Fruit fly (Drosophila melanogaster) whole organism, embryonic: ENCODE data around the gene Trxr1.

Source experiments
- Ada2b ChIP-seq: fragments of 200-800 bp; sonication (Bioruptor generic); IDR thresholded peaks from 2 replicates; pipeline ENCODE4 v1.3.6; 2022; ENCODE audit warnings: missing biosample characterization, missing genetic modification characterization
- Antp ChIP-seq: fragments of 200-800 bp; sonication (Bioruptor generic); optimal IDR thresholded peaks from 3 replicates; lab custom pipeline; 2016; ENCODE audit warnings: missing biosample characterization, missing genetic modification characterization
- BEAF-32 ChIP-seq: fragments of 200-800 bp; sonication (Bioruptor generic); optimal IDR thresholded peaks from 3 replicates; lab custom pipeline; 2017; ENCODE audit warnings: missing biosample characterization, missing genetic modification characterization, mild to moderate bottlenecking, moderate library complexity, missing genetic modification reagents
- BtbVII ChIP-seq: fragments of 200-800 bp; sonication (Bioruptor generic); optimal IDR thresholded peaks from 3 replicates; lab custom pipeline; 2017; ENCODE audit warnings: missing biosample characterization, mild to moderate bottlenecking, missing genetic modification characterization
- CG13296 ChIP-seq: fragments of 200-800 bp; sonication (Bioruptor generic); optimal IDR thresholded peaks from 3 replicates; lab custom pipeline; 2018; ENCODE audit warnings: missing biosample characterization, mild to moderate bottlenecking, missing genetic modification characterization
- CG13424 ChIP-seq: fragments of 200-800 bp; sonication (Bioruptor generic); optimal IDR thresholded peaks from 2 replicates; lab custom pipeline; 2019; ENCODE audit warnings: missing biosample characterization, mild to moderate bottlenecking, missing genetic modification characterization, moderate library complexity
- CG15269 ChIP-seq: fragments of 200-800 bp; sonication (Bioruptor generic); optimal IDR thresholded peaks from 2 replicates; lab custom pipeline; 2018; ENCODE audit warnings: missing biosample characterization, mild to moderate bottlenecking, missing genetic modification characterization, moderate library complexity
- CG15514 ChIP-seq: fragments of 200-800 bp; sonication (Bioruptor generic); optimal IDR thresholded peaks from 3 replicates; lab custom pipeline; 2017; ENCODE audit warnings: missing biosample characterization, missing genetic modification characterization, mild to moderate bottlenecking, moderate library complexity, missing genetic modification reagents
- CG17328 ChIP-seq: fragments of 200-800 bp; sonication (Bioruptor generic); IDR thresholded peaks from 2 replicates; pipeline ENCODE4 v1.3.6; 2022; ENCODE audit warnings: missing biosample characterization, missing genetic modification characterization
- CG17359 ChIP-seq: fragments of 200-800 bp; sonication (Bioruptor generic); optimal IDR thresholded peaks from 3 replicates; lab custom pipeline; 2018; ENCODE audit warnings: missing biosample characterization, mild to moderate bottlenecking, missing genetic modification characterization, moderate library complexity
- CG17361 ChIP-seq: fragments of 200-800 bp; sonication (Bioruptor generic); IDR thresholded peaks from 3 replicates; pipeline ENCODE4 v1.3.6; 2022; ENCODE audit warnings: missing biosample characterization, missing genetic modification characterization
- CG17385 ChIP-seq: fragments of 200-800 bp; sonication (Bioruptor generic); optimal IDR thresholded peaks from 3 replicates; lab custom pipeline; 2018; ENCODE audit warnings: missing biosample characterization, mild to moderate bottlenecking, missing genetic modification characterization
- CG2712 ChIP-seq: fragments of 200-800 bp; optimal IDR thresholded peaks from 3 replicates; lab custom pipeline; 2019; ENCODE audit warnings: missing biosample characterization, mild to moderate bottlenecking, missing genetic modification characterization, moderate library complexity
- CG30020 ChIP-seq: fragments of 200-800 bp; optimal IDR thresholded peaks from 2 replicates; lab custom pipeline; 2019; ENCODE audit warnings: missing biosample characterization, mild to moderate bottlenecking, missing genetic modification characterization, moderate library complexity
- CG31365 ChIP-seq: fragments of 200-800 bp; sonication (Bioruptor generic); optimal IDR thresholded peaks from 2 replicates; lab custom pipeline; 2018; ENCODE audit warnings: missing biosample characterization, mild to moderate bottlenecking, missing genetic modification characterization
- CG3847 ChIP-seq: fragments of 200-800 bp; sonication (Bioruptor generic); IDR thresholded peaks from 2 replicates; pipeline ENCODE4 v1.3.6; 2022; ENCODE audit warnings: missing biosample characterization, missing genetic modification characterization
- CG4820 ChIP-seq: fragments of 200-800 bp; sonication (Bioruptor generic); optimal IDR thresholded peaks from 3 replicates; lab custom pipeline; 2016; ENCODE audit warnings: missing biosample characterization, missing genetic modification characterization
- CG5245 ChIP-seq: fragments of 200-800 bp; sonication (Bioruptor generic); optimal IDR thresholded peaks from 3 replicates; lab custom pipeline; 2016; ENCODE audit warnings: missing biosample characterization, missing genetic modification characterization
- CG6683 ChIP-seq: fragments of 200-800 bp; sonication (Bioruptor generic); optimal IDR thresholded peaks from 2 replicates; lab custom pipeline; 2017; ENCODE audit warnings: missing biosample characterization, mild to moderate bottlenecking, missing genetic modification characterization, missing genetic modification reagents
- CG6813 ChIP-seq: fragments of 200-800 bp; sonication (Bioruptor generic); optimal IDR thresholded peaks from 2 replicates; lab custom pipeline; 2017; ENCODE audit warnings: missing biosample characterization, missing genetic modification characterization, mild to moderate bottlenecking, moderate library complexity, missing genetic modification reagents
- CG7745 ChIP-seq: fragments of 200-800 bp; sonication (Bioruptor generic); optimal IDR thresholded peaks from 2 replicates; lab custom pipeline; 2018; ENCODE audit warnings: missing biosample characterization, mild to moderate bottlenecking, missing genetic modification characterization, moderate library complexity
- CG8089 ChIP-seq: fragments of 200-800 bp; sonication (Bioruptor generic); optimal IDR thresholded peaks from 3 replicates; lab custom pipeline; 2016; ENCODE audit warnings: missing biosample characterization, missing genetic modification characterization
- Camta ChIP-seq: fragments of 200-800 bp; sonication (Bioruptor generic); optimal IDR thresholded peaks from 2 replicates; lab custom pipeline; 2016; ENCODE audit warnings: missing biosample characterization, missing genetic modification characterization
- HHEX ChIP-seq: fragments of 200-800 bp; sonication (Bioruptor generic); optimal IDR thresholded peaks from 3 replicates; lab custom pipeline; 2017; ENCODE audit warnings: missing biosample characterization, mild to moderate bottlenecking, missing genetic modification characterization, missing genetic modification reagents
- Hmx ChIP-seq: fragments of 200-800 bp; sonication (Bioruptor generic); optimal IDR thresholded peaks from 2 replicates; lab custom pipeline; 2016; ENCODE audit warnings: missing biosample characterization, missing genetic modification characterization
- Hr3 ChIP-seq: fragments of 200-800 bp; sonication (Bioruptor generic); optimal IDR thresholded peaks from 3 replicates; lab custom pipeline; 2016; ENCODE audit warnings: missing biosample characterization, missing genetic modification characterization
- MTF-1 ChIP-seq: fragments of 200-800 bp; sonication (Bioruptor generic); optimal IDR thresholded peaks from 2 replicates; lab custom pipeline; 2018; ENCODE audit warnings: missing biosample characterization, mild to moderate bottlenecking, missing genetic modification characterization, borderline replicate concordance
- Nf-YC ChIP-seq: fragments of 200-800 bp; optimal IDR thresholded peaks from 3 replicates; lab custom pipeline; 2019; ENCODE audit warnings: missing biosample characterization, mild to moderate bottlenecking, missing genetic modification characterization, moderate library complexity
- Opbp ChIP-seq: fragments of 200-800 bp; sonication (Bioruptor generic); IDR thresholded peaks from 3 replicates; pipeline ENCODE4 v1.3.6; 2022; ENCODE audit warnings: missing biosample characterization, missing genetic modification characterization; ENCODE audit not compliant: partially characterized antibody
- Optix ChIP-seq: fragments of 200-800 bp; sonication (Bioruptor generic); IDR thresholded peaks from 3 replicates; pipeline ENCODE4 v1.3.6; 2022; ENCODE audit warnings: missing biosample characterization, missing genetic modification characterization
- Side ChIP-seq: fragments of 200-800 bp; sonication (Bioruptor generic); optimal IDR thresholded peaks from 2 replicates; lab custom pipeline; 2016; ENCODE audit warnings: missing biosample characterization, missing genetic modification characterization
- Sry-β ChIP-seq: fragments of 200-800 bp; sonication (Bioruptor generic); optimal IDR thresholded peaks from 2 replicates; lab custom pipeline; 2018; ENCODE audit warnings: missing biosample characterization, mild to moderate bottlenecking, missing genetic modification characterization, moderate library complexity
- Tbp ChIP-seq: fragments of >200 bp; optimal IDR thresholded peaks from 2 replicates; lab custom pipeline; 2018; ENCODE audit warnings: missing biosample characterization, missing genetic modification characterization
- Usf ChIP-seq: fragments of 200-800 bp; sonication (Bioruptor generic); optimal IDR thresholded peaks from 2 replicates; lab custom pipeline; 2017; ENCODE audit warnings: missing genotype, missing biosample characterization, missing genetic modification characterization
- chif ChIP-seq, 2 experiments: fragments of 200-800 bp; sonication (Bioruptor generic); optimal IDR thresholded peaks; 3 replicates each; lab custom pipeline; 2016; ENCODE audit warnings: missing biosample characterization in 2 of 2, missing genetic modification characterization in 2 of 2
- crp ChIP-seq, 2 experiments: fragments of 200-800 bp; sonication (Bioruptor generic); optimal IDR thresholded peaks; 2 replicates in 1 of 2; 3 replicates in 1 of 2; lab custom pipeline; 2017; ENCODE audit warnings: missing biosample characterization in 2 of 2, missing genetic modification characterization in 2 of 2, mild to moderate bottlenecking in 1 of 2, moderate library complexity in 1 of 2
- dpn ChIP-seq, 2 experiments: fragments of 200-800 bp; sonication (Bioruptor generic); optimal IDR thresholded peaks; 3 replicates each; lab custom pipeline; 2016; ENCODE audit warnings: missing biosample characterization in 2 of 2, missing genetic modification characterization in 2 of 2
- fd102C ChIP-seq: fragments of 200-800 bp; sonication (Bioruptor generic); optimal IDR thresholded peaks from 2 replicates; lab custom pipeline; 2018; ENCODE audit warnings: missing biosample characterization, mild to moderate bottlenecking, missing genetic modification characterization, moderate library complexity
- fd96Cb ChIP-seq: fragments of 200-800 bp; sonication (Bioruptor generic); optimal IDR thresholded peaks from 2 replicates; lab custom pipeline; 2018; ENCODE audit warnings: missing biosample characterization, mild to moderate bottlenecking, missing genetic modification characterization, moderate library complexity
- grau ChIP-seq: fragments of 200-800 bp; optimal IDR thresholded peaks from 3 replicates; lab custom pipeline; 2019; ENCODE audit warnings: missing biosample characterization, mild to moderate bottlenecking, missing genetic modification characterization, moderate library complexity
- gro ChIP-seq: fragments of 200-800 bp; sonication (Bioruptor generic); optimal IDR thresholded peaks from 2 replicates; lab custom pipeline; 2016; ENCODE audit warnings: missing biosample characterization, missing genetic modification characterization
- h ChIP-seq: fragments of >200 bp; optimal IDR thresholded peaks from 2 replicates; lab custom pipeline; 2017
- hth ChIP-seq: fragments of >200 bp; optimal IDR thresholded peaks from 2 replicates; lab custom pipeline; 2017; ENCODE audit warnings: inconsistent platforms
- luna ChIP-seq: fragments of 200-800 bp; sonication (Bioruptor generic); optimal IDR thresholded peaks from 2 replicates; lab custom pipeline; 2016; ENCODE audit warnings: missing biosample characterization, missing genetic modification characterization
- nmo ChIP-seq: fragments of 200-800 bp; sonication (Bioruptor generic); optimal IDR thresholded peaks from 2 replicates; lab custom pipeline; 2018; ENCODE audit warnings: missing biosample characterization, mild to moderate bottlenecking, missing genetic modification characterization, moderate library complexity
- oc ChIP-seq: fragments of 200-800 bp; sonication (Bioruptor generic); optimal IDR thresholded peaks from 2 replicates; lab custom pipeline; 2018; ENCODE audit warnings: missing biosample characterization, mild to moderate bottlenecking, missing genetic modification characterization, moderate library complexity
- org-1 ChIP-seq: fragments of 200-800 bp; sonication (Bioruptor generic); optimal IDR thresholded peaks from 2 replicates; lab custom pipeline; 2017; ENCODE audit warnings: missing biosample characterization, missing genetic modification characterization
- row ChIP-seq: fragments of 200-800 bp; sonication (Bioruptor generic); IDR thresholded peaks from 3 replicates; pipeline ENCODE4 v1.3.6; 2022; ENCODE audit warnings: missing biosample characterization, missing genetic modification characterization
- sens ChIP-seq: fragments of 200-800 bp; sonication (Bioruptor generic); peaks from one replicate; lab custom pipeline; 2016; ENCODE audit warnings: missing biosample characterization, missing genetic modification characterization
- tgo ChIP-seq: fragments of 200-800 bp; sonication (Bioruptor generic); IDR thresholded peaks from 3 replicates; pipeline ENCODE4 v1.3.6; 2022; ENCODE audit warnings: missing biosample characterization, missing genetic modification characterization
- tin ChIP-seq: fragments of 200-800 bp; sonication (Bioruptor generic); optimal IDR thresholded peaks from 3 replicates; lab custom pipeline; 2016; ENCODE audit warnings: missing biosample characterization, missing genetic modification characterization

Trxr1 gene

dm6 chrX:8252284-8252886 lies 10.1 kb downstream of the Trxr1 start, which contains the start of gene CG1632 (continued):
- TF ChIP-seq CG30020 (tag; lab: Kevin White, UChicago) (no peak), gro (GFP tag; lab: Kevin White, UChicago) (no peak), nmo (GFP tag; lab: Kevin White, UChicago) (peak; percentile 17), Optix (GFP tag; lab: Robert Waterston, UW) (no peak), Tbp (GFP tag; lab: Kevin White, UChicago) (no peak), CG4820 (GFP tag; lab: Kevin White, UChicago) (no peak), CG17385 (GFP tag; lab: Kevin White, UChicago) (peak; percentile 16), oc (tag; lab: Kevin White, UChicago) (no peak), CG15514 (GFP tag; lab: Kevin White, UChicago) (no peak), Camta (GFP tag; lab: Kevin White, UChicago) (no peak), BtbVII (GFP tag; lab: Kevin White, UChicago) (no peak), Usf (GFP tag; lab: Kevin White, UChicago) (no peak), CG17359 (tag; lab: Kevin White, UChicago) (peak; percentile 31), org-1 (GFP tag; lab: Kevin White, UChicago) (no peak), fd96Cb (tag; lab: Kevin White, UChicago) (peak; percentile 14), CG17328 (no peak), Hmx (GFP tag; lab: Kevin White, UChicago) (no peak), hth (lab: Kevin White, UChicago) (no peak), tgo (GFP tag; lab: Robert Waterston, UW) (no peak), BEAF-32 (GFP tag; lab: Kevin White, UChicago) (no peak), CG13296 (GFP tag; lab: Kevin White, UChicago) (no peak), CG31365 (tag; lab: Kevin White, UChicago) (no peak), Ada2b (no peak), CG3847 (GFP tag; lab: Robert Waterston, UW) (no peak), luna (GFP tag; lab: Kevin White, UChicago) (no peak), crp (GFP tag; optimal IDR thresholded peaks at IDR 0.05; lab: Kevin White, UChicago) (no peak), sens (GFP tag; lab: Kevin White, UChicago) (peak; percentile 90), CG5245 (GFP tag; lab: Kevin White, UChicago) (no peak), Side (GFP tag; lab: Kevin White, UChicago) (no peak), CG6813 (GFP tag; lab: Kevin White, UChicago) (no peak), MTF-1 (no peak), chif (GFP tag; optimal IDR thresholded peaks at IDR 0.05; lab: Kevin White, UChicago) (peak in 1 of 2 experiments; percentile 7), CG15269 (tag; lab: Kevin White, UChicago) (peak; percentile 21), CG17361 (peak; percentile 44; the same call in 1 of the 3 replicates), Antp (GFP tag; lab: Kevin White, UChicago) (no peak), CG2712 (tag; lab: Kevin White, UChicago) (peak; percentile 48), Opbp (GFP tag; lab: Robert Waterston, UW) (no peak), HHEX (GFP tag; lab: Kevin White, UChicago) (no peak), h (lab: Kevin White, UChicago) (no peak), dpn (GFP tag; optimal IDR thresholded peaks at IDR 0.05; lab: Kevin White, UChicago) (no peak), grau (tag; lab: Kevin White, UChicago) (peak; percentile 33), fd102C (GFP tag; lab: Kevin White, UChicago) (no peak), CG13424 (peak; percentile 50), CG8089 (GFP tag; lab: Kevin White, UChicago) (no peak), Nf-YC (no peak), Hr3 (no peak), CG7745 (tag; lab: Kevin White, UChicago) (no peak), Sry-β (GFP tag; lab: Kevin White, UChicago) (no peak), tin (GFP tag; lab: Kevin White, UChicago) (peak; percentile 17), CG6683 (GFP tag; lab: Kevin White, UChicago) (no peak), row (peak; percentile 50)
